Fruit fly (Drosophila melanogaster): ENCODE data around the gene GluRIIE.
A peak's percentile ranks its signal among the peaks of the same experiment; 100 is the strongest.

GluRIIE gene

DNA sequence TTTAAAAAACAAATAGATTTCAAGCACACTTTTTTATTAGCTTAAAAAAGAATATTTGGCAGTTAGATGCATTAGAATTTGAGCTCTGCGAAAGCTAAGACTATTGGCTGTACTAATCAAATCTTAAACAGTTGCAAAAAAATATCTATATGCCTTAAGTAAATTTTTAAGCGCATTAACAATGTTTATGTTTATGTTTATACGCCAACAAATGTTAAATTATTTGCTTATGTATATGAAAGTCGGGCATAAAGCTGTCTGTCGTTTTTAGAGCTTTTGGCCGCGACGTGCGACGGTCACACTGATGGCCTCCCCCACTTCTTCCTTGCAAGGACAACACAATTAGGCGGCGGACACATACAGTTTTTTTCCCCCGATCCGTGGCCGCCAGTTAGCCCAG lies 30.9 kb downstream of the GluRIIE start, which contains the start of gene CG5466:
CG5466 (plus strand) TSS at position 301 of the 400 bp plus-strand sequence.
- TF ChIP-seq CG17801 (GFP tag; optimal IDR thresholded peaks at IDR 0.05; ENCODE audit: partially characterized antibody), result no peak

DNA sequence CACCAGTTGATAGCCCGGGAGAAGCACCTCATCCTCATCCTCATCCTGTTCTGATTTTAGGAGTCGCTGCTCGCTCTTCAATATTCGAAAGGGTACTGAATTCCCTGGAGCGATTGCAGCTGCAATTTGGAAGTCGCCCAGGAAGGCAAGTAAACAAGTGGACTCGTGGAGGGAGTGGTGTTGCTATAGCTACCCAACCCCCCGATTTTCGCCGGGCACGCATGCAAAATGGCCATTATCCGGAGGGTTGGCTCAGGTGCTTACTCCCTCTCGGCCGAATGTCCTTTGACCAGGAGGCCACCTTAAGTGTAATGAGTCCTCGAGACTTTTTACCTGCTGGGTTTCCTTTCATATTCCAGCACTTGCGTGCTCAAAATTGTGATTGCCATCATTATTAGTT lies 31.7 kb downstream of the GluRIIE start, which contains the start of gene CG15923:
CG15923 (minus strand) TSS at position 101 of the 400 bp plus-strand sequence.
- TF ChIP-seq CG17801 (GFP tag; optimal IDR thresholded peaks at IDR 0.05; ENCODE audit: partially characterized antibody), result no peak

DNA sequence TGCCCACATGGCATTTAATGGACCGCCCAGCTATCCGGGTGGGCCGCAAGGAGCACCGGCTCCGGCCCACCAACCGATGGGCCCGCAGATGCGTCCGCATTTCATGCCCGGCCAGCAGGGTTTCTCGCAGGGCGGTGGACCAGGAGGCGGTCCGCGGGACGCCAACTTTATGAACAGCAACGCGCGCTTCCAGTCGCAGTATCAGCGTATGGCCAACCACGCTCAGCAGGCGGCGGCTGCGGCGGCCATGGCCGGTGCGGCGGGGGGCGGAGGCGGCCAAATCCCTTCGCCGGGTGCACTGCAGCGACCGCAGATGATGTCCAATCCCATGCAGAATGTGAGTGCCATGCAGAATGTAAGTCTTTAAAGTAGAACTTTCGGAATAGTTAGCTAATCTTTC lies 40.3 kb downstream of the GluRIIE start:
- TF ChIP-seq CG17801 (GFP tag; optimal IDR thresholded peaks at IDR 0.05; ENCODE audit: partially characterized antibody), result no peak

DNA sequence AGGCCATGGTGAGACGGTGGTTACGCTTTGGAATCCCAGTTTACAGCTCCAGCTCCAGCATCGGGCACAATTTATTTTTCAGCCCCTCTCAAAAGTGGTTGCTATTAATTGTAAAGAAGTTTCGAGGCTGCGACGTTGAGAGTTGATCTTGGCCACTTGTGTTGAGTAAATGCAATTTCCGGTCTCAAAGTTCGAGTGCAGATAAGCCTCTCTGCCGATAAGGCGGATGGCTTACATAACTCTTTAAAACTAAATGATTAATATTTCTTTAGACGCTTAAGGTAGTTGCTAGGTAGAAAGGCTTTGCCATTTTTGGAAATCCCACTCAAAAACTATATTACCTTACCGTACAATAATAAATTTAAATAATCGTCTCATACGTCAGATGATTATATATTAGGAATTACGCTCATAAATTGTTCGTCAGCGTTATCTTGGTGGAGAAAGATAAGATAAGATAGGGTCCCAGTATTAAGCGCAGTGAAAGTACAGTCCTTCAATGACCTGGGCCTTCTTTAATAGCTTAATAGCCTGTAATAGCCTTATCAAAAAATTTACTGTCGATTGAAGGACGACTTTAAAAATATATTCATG lies 42.9 kb downstream of the GluRIIE start:
- no peak for TF ChIP-seq CG17801 (GFP tag; optimal IDR thresholded peaks at IDR 0.05; ENCODE audit: partially characterized antibody)

dm6 chr3R:20605078-20605477 lies 43.4 kb downstream of the GluRIIE start:
- TF ChIP-seq CG17801 (GFP tag; optimal IDR thresholded peaks at IDR 0.05; ENCODE audit: partially characterized antibody), result no peak

- TF ChIP-seq CG17801 (GFP tag; optimal IDR thresholded peaks at IDR 0.05; ENCODE audit: partially characterized antibody), result no peak
These were observed 44.4 kb downstream of the GluRIIE start for dm6 chr3R:20604078-20604477.

- no peak for TF ChIP-seq CG17801 (GFP tag; optimal IDR thresholded peaks at IDR 0.05; ENCODE audit: partially characterized antibody)
These were observed 45.9 kb downstream of the GluRIIE start for dm6 chr3R:20602599-20602998.

dm6 chr3R:20600109-20600508 lies 48.4 kb downstream of the GluRIIE start:
- TF ChIP-seq CG17801 (GFP tag; optimal IDR thresholded peaks at IDR 0.05; ENCODE audit: partially characterized antibody), result no peak

dm6 chr3R:20597407-20598325 lies 50.9 kb downstream of the GluRIIE start:
- no peak for TF ChIP-seq CG17801 (GFP tag; optimal IDR thresholded peaks at IDR 0.05; ENCODE audit: partially characterized antibody)

DNA sequence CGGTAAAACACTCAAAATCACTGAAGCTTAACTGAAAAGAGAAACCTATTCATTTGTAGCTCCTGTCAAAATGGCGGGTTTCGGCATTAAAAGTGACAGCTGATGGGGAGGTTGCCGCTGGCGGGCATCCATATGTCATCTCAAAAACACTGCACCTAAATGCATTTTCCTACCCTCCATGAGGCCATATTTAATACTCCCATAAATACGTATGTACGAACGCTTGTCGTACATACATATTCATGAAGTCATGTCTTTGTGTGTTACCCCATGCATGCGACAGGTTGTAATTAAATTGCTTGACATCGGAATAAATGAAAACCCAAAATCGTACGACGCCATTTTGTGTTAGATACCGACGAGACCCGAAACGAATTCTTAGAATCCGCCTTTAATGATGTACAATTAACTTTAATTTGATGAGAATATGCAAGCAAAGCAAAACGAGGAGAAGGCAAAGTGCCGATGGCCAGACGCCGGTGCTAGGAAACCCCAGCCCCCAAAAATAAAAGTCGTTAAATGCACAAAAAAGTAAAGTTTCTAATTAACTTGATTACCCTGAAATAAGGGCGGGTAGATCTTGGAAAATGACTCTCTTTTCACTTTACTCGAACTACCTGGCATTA lies 52.1 kb downstream of the GluRIIE start:
- TF ChIP-seq CG17801 (GFP tag; optimal IDR thresholded peaks at IDR 0.05; ENCODE audit: partially characterized antibody), result no peak

- no peak for TF ChIP-seq CG17801 (GFP tag; optimal IDR thresholded peaks at IDR 0.05; ENCODE audit: partially characterized antibody)
These were observed 52.6 kb downstream of the GluRIIE start for dm6 chr3R:20595901-20596300.

DNA sequence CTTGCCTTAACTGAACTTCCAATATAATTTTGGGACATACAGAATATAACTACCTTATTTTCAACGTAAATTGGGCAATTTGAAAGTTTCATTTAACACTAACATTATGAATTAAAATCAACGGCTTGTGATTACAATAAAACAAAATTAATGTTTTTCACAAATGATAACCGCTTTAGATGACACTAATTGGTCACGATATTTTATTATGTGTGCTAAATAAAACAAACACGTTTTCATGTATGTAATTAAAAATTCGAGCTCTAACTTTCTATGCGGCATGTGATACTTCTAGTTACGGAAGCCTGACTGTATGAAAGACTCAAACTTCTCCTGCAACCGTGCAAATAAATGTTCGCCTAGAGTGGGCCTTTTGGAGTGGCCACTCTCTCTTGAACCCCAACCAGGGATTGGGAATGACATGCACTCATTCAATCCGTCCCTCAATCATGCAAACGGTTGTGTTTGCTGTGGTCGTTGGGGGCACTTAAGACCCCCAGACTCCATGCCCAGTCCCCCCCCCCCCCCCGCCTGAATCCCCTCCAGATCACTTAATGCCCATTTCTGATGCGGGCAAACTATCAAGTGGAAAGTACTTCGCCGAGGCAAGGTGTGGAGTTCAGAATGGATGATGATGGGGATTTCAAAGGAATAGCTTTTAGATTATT lies 53.2 kb downstream of the GluRIIE start:
- TF ChIP-seq CG17801 (GFP tag; optimal IDR thresholded peaks at IDR 0.05; ENCODE audit: partially characterized antibody), result no peak

- peak; percentile 89 for TF ChIP-seq CG17801 (GFP tag; optimal IDR thresholded peaks at IDR 0.05; ENCODE audit: partially characterized antibody)
These were observed 54.0 kb downstream of the GluRIIE start for dm6 chr3R:20594194-20595144.

All from ovary, adult (tissue).